Fruit fly (Drosophila melanogaster): ENCODE measurements around the gene CG14441.

CG14441 gene

DNA sequence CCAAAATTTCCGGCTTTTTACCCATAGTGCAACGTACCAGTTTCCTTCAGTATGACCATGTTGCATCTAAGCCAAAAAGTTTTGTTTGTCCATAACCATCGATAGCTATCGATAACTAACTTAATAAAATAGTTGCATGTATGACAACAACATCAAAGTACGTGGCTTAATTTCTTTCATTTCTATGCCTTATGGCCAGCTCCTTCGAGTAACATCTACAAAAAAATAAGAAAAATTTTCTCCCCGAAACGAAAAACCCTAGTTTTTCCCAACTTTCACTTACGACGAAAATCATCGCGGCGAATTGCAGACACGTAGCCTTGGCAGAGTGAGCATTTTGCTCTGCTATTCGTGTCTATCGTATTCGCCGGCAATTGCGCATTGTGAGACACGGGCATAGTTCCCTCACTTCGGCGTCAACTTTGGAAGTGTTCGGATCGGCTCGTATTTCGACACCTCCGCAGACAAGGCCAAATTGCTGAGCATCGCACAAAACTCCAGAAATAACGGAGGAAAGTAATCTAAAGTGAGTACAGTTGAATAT, 56.9 kb downstream of the CG14441 start, which contains the start of gene sov:
Gene sov, plus strand, starts transcription at position 148 of the 544 bp plus-strand sequence.
- TF ChIP-seq CG15696 (tag; optimal IDR thresholded peaks at IDR 0.05) (no peak), scrt (GFP tag; optimal IDR thresholded peaks at IDR 0.05) (no peak), CG4282 (GFP tag; optimal IDR thresholded peaks at IDR 0.05) (peak; percentile 1), CG18599 (GFP tag; optimal IDR thresholded peaks at IDR 0.05) (no peak), fd102C (GFP tag; optimal IDR thresholded peaks at IDR 0.05) (no peak), eyg (GFP tag; optimal IDR thresholded peaks at IDR 0.05) (no peak), Gsc (GFP tag; IDR thresholded peaks at IDR 0.05) (no peak), tup (GFP tag; optimal IDR thresholded peaks at IDR 0.05) (no peak), CG17385 (GFP tag; optimal IDR thresholded peaks at IDR 0.05) (no peak), E2f1 (GFP tag; IDR thresholded peaks at IDR 0.05) (no peak), row (GFP tag; IDR thresholded peaks at IDR 0.05) (peak; percentile 64; the same call in 2 of the 3 replicates), CG7372 (GFP tag; IDR thresholded peaks at IDR 0.05) (no peak), nmo (GFP tag; optimal IDR thresholded peaks at IDR 0.05) (peak; percentile 36), CG9609 (GFP tag; optimal IDR thresholded peaks at IDR 0.05) (no peak), Sin3A (optimal IDR thresholded peaks at IDR 0.05) (peak; percentile 76), tll (GFP tag; optimal IDR thresholded peaks at IDR 0.05) (no peak), CG14014 (GFP tag; IDR thresholded peaks at IDR 0.05) (no peak), CG7987 (GFP tag; optimal IDR thresholded peaks at IDR 0.05) (peak; percentile 1), twi (tag; optimal IDR thresholded peaks at IDR 0.05) (no peak), Stat92E (GFP tag; optimal IDR thresholded peaks at IDR 0.05) (no peak), slou (GFP tag; optimal IDR thresholded peaks at IDR 0.05) (no peak), corto (GFP tag; optimal IDR thresholded peaks at IDR 0.05) (no peak), Chrac-16 (GFP tag; optimal IDR thresholded peaks at IDR 0.05) (no peak), Taf1 (GFP tag; IDR thresholded peaks at IDR 0.05) (no peak), pita (GFP tag; optimal IDR thresholded peaks at IDR 0.05) (no peak), CG13287 (GFP tag; IDR thresholded peaks at IDR 0.05; ENCODE audit: partially characterized antibody) (peak; percentile 91), tap (tag; optimal IDR thresholded peaks at IDR 0.05) (no peak), CG10366 (GFP tag; IDR thresholded peaks at IDR 0.05) (no peak), tio (GFP tag; optimal IDR thresholded peaks at IDR 0.05) (no peak), ewg (GFP tag; optimal IDR thresholded peaks at IDR 0.05) (peak; percentile 59), CG17829 (tag; optimal IDR thresholded peaks at IDR 0.05) (peak; percentile 33), CG8388 (GFP tag; optimal IDR thresholded peaks at IDR 0.05) (no peak), CG18262 (tag; optimal IDR thresholded peaks at IDR 0.05) (no peak), org-1 (GFP tag; optimal IDR thresholded peaks at IDR 0.05) (no peak), maf-S (GFP tag; optimal IDR thresholded peaks at IDR 0.05) (no peak), tin (GFP tag; optimal IDR thresholded peaks at IDR 0.05) (no peak), tna (GFP tag; IDR thresholded peaks at IDR 0.05; ENCODE audit: partially characterized antibody) (peak; percentile 63), CG7963 (GFP tag; IDR thresholded peaks at IDR 0.05; ENCODE audit: partially characterized antibody) (peak; percentile 70), CG12659 (GFP tag; optimal IDR thresholded peaks at IDR 0.05) (peak; percentile 53), jumu (GFP tag; optimal IDR thresholded peaks at IDR 0.05) (no peak), hbn (GFP tag; IDR thresholded peaks at IDR 0.05; ENCODE audit: partially characterized antibody) (peak; percentile 90), CG10274 (GFP tag; optimal IDR thresholded peaks at IDR 0.05) (no peak), lab (GFP tag; optimal IDR thresholded peaks at IDR 0.05) (peak; percentile 5), Fer3 (tag; optimal IDR thresholded peaks at IDR 0.05) (no peak), CG4854 (GFP tag; optimal IDR thresholded peaks at IDR 0.05) (no peak), CG10543 (GFP tag; optimal IDR thresholded peaks at IDR 0.05) (peak; percentile 19), Camta (GFP tag; optimal IDR thresholded peaks at IDR 0.05) (no peak), CG6272 (GFP tag; IDR thresholded peaks at IDR 0.05) (no peak), CG3065 (GFP tag; optimal IDR thresholded peaks at IDR 0.05) (no peak), CG7839 (tag; optimal IDR thresholded peaks at IDR 0.05) (no peak)

Data from whole organism, embryonic.